Fruit fly (Drosophila melanogaster) whole organism, embryonic: ENCODE results near the gene CSN3.
A peak's percentile ranks its signal among the peaks of the same experiment; 100 is the strongest.

Experiments
- ATbp ChIP-seq: fragments of 200-800 bp; sonication (Bioruptor generic); optimal IDR thresholded peaks from 2 replicates; lab custom pipeline; 2017; ENCODE audit warnings: missing biosample characterization, mild to moderate bottlenecking, missing genetic modification characterization, missing genetic modification reagents
- Adf1 ChIP-seq: fragments of 200-800 bp; sonication (Bioruptor generic); IDR thresholded peaks from 2 replicates; pipeline ENCODE4 v1.3.6; 2022; ENCODE audit warnings: missing biosample characterization, missing genetic modification characterization
- CG10267 ChIP-seq: fragments of 200-800 bp; sonication (Bioruptor generic); optimal IDR thresholded peaks from 2 replicates; lab custom pipeline; 2018; ENCODE audit warnings: missing biosample characterization, mild to moderate bottlenecking, missing genetic modification characterization, moderate library complexity
- CG10462 ChIP-seq: fragments of 200-800 bp; sonication (Bioruptor generic); optimal IDR thresholded peaks from 2 replicates; lab custom pipeline; 2016; ENCODE audit warnings: missing biosample characterization, missing genetic modification characterization
- CG10543 ChIP-seq: fragments of 200-800 bp; sonication (Bioruptor generic); optimal IDR thresholded peaks from 3 replicates; lab custom pipeline; 2017; ENCODE audit warnings: missing biosample characterization, mild to moderate bottlenecking, missing genetic modification characterization, moderate library complexity
- CG11093 ChIP-seq: fragments of 200-800 bp; sonication (Bioruptor generic); IDR thresholded peaks from 3 replicates; pipeline ENCODE4 v1.3.6; 2022; ENCODE audit warnings: missing biosample characterization, missing genetic modification characterization
- CG12659 ChIP-seq: fragments of 200-800 bp; sonication (Bioruptor generic); optimal IDR thresholded peaks from 3 replicates; lab custom pipeline; 2017; ENCODE audit warnings: mild to moderate bottlenecking, missing biosample characterization, missing genetic modification reagents, missing genetic modification characterization
- CG16779 ChIP-seq: fragments of 200-800 bp; sonication (Bioruptor generic); IDR thresholded peaks from 2 replicates; pipeline ENCODE4 v1.3.6; 2022; ENCODE audit warnings: missing biosample characterization, missing genetic modification characterization
- CG17612 ChIP-seq: fragments of 200-800 bp; sonication (Bioruptor generic); IDR thresholded peaks from 2 replicates; pipeline ENCODE4 v1.3.6; 2022; ENCODE audit warnings: missing biosample characterization, missing genetic modification characterization
- CG18476 ChIP-seq: fragments of 200-800 bp; sonication (Bioruptor generic); optimal IDR thresholded peaks from 2 replicates; lab custom pipeline; 2016; ENCODE audit warnings: missing biosample characterization, mild to moderate bottlenecking, missing genetic modification characterization
- CG2120 ChIP-seq: fragments of 200-800 bp; sonication (Bioruptor generic); optimal IDR thresholded peaks from 3 replicates; lab custom pipeline; 2016; ENCODE audit warnings: missing biosample characterization, missing genetic modification characterization
- CG31441 ChIP-seq: fragments of 200-800 bp; sonication (Bioruptor generic); IDR thresholded peaks from 2 replicates; pipeline ENCODE4 v1.3.6; 2022; ENCODE audit warnings: missing biosample characterization, missing genetic modification characterization
- CG33557 ChIP-seq: fragments of 200-800 bp; sonication (Bioruptor generic); optimal IDR thresholded peaks from 2 replicates; lab custom pipeline; 2019; ENCODE audit warnings: missing biosample characterization, mild to moderate bottlenecking, missing genetic modification characterization, moderate library complexity
- CG3838 ChIP-seq: fragments of 200-800 bp; sonication (Bioruptor generic); optimal IDR thresholded peaks from 3 replicates; lab custom pipeline; 2016; ENCODE audit warnings: missing biosample characterization, missing genetic modification characterization
- CG43689 ChIP-seq: fragments of 200-800 bp; sonication (Bioruptor generic); IDR thresholded peaks from 2 replicates; pipeline ENCODE4 v1.3.6; 2022; ENCODE audit warnings: missing biosample characterization, missing genetic modification characterization
- CG6654 ChIP-seq: fragments of 200-800 bp; sonication (Bioruptor generic); optimal IDR thresholded peaks from 2 replicates; lab custom pipeline; 2017; ENCODE audit warnings: missing biosample characterization, mild to moderate bottlenecking, missing genetic modification characterization
- CG7271 ChIP-seq: fragments of 200-800 bp; sonication (Bioruptor generic); optimal IDR thresholded peaks from 2 replicates; lab custom pipeline; 2018; ENCODE audit warnings: missing biosample characterization, mild to moderate bottlenecking, missing genetic modification characterization, moderate library complexity
- CG9437 ChIP-seq: fragments of 200-800 bp; sonication (Bioruptor generic); optimal IDR thresholded peaks from 2 replicates; lab custom pipeline; 2018; ENCODE audit warnings: missing biosample characterization, mild to moderate bottlenecking, missing genetic modification characterization
- Dip3 ChIP-seq: fragments of 200-800 bp; sonication (Bioruptor generic); optimal IDR thresholded peaks from 3 replicates; lab custom pipeline; 2016; ENCODE audit warnings: missing biosample characterization, missing genetic modification characterization
- Fer1 ChIP-seq: fragments of 200-800 bp; sonication (Bioruptor generic); optimal IDR thresholded peaks from 2 replicates; lab custom pipeline; 2017; ENCODE audit warnings: missing biosample characterization, mild to moderate bottlenecking, missing genetic modification characterization
- Hey ChIP-seq: fragments of 200-800 bp; sonication (Bioruptor generic); optimal IDR thresholded peaks from 3 replicates; lab custom pipeline; 2018; ENCODE audit warnings: missing biosample characterization, mild to moderate bottlenecking, missing genetic modification characterization
- Lim3 ChIP-seq: fragments of 200-800 bp; sonication (Bioruptor generic); IDR thresholded peaks from 2 replicates; pipeline ENCODE4 v1.3.6; 2022; ENCODE audit warnings: missing biosample characterization, missing genetic modification characterization
- NFAT ChIP-seq: fragments of 200-800 bp; sonication (Bioruptor generic); IDR thresholded peaks from 2 replicates; pipeline ENCODE4 v1.3.6; 2022; ENCODE audit warnings: missing biosample characterization, missing genetic modification characterization
- NK7.1 ChIP-seq: fragments of 200-800 bp; sonication (Bioruptor generic); optimal IDR thresholded peaks from 3 replicates; lab custom pipeline; 2016; ENCODE audit warnings: missing biosample characterization, missing genetic modification characterization
- Pdp1 ChIP-seq, 2 experiments: fragments of 200-800 bp; sonication (Bioruptor generic); optimal IDR thresholded peaks; 3 replicates each; lab custom pipeline; 2016; ENCODE audit warnings: missing biosample characterization in 2 of 2, missing genetic modification characterization in 2 of 2, mild to moderate bottlenecking in 1 of 2, moderate library complexity in 1 of 2
- Six4 ChIP-seq: fragments of 200-800 bp; sonication (Bioruptor generic); optimal IDR thresholded peaks from 2 replicates; lab custom pipeline; 2016; ENCODE audit warnings: missing biosample characterization, missing genetic modification characterization
- Taf1 ChIP-seq: fragments of 200-800 bp; sonication (Bioruptor generic); IDR thresholded peaks from 2 replicates; pipeline ENCODE4 v1.3.6; 2022; ENCODE audit warnings: missing biosample characterization, missing genetic modification characterization
- Trl ChIP-seq, 3 experiments: fragments of >200 bp in 2 of 3; fragments of 200-800 bp in 1 of 3; sonication (Bioruptor generic) in 1 of 3; optimal IDR thresholded peaks; 2 replicates in 1 of 3; 3 replicates in 2 of 3; lab custom pipeline; 2016 to 2017; ENCODE audit warnings: missing biosample characterization in 1 of 3, missing genetic modification characterization in 1 of 3
- Vsx1 ChIP-seq: fragments of 200-800 bp; sonication (Bioruptor generic); optimal IDR thresholded peaks from 2 replicates; lab custom pipeline; 2017; ENCODE audit warnings: missing biosample characterization, mild to moderate bottlenecking, missing genetic modification characterization, missing genetic modification reagents
- bab2 ChIP-seq: fragments of 200-800 bp; sonication (Bioruptor generic); optimal IDR thresholded peaks from 2 replicates; lab custom pipeline; 2016; ENCODE audit warnings: missing biosample characterization, missing genetic modification characterization
- bbx ChIP-seq: fragments of 200-800 bp; sonication (Bioruptor generic); IDR thresholded peaks from 2 replicates; pipeline ENCODE4 v1.3.6; 2022; ENCODE audit warnings: missing biosample characterization, missing genetic modification characterization; ENCODE audit not compliant: partially characterized antibody
- bigmax ChIP-seq: fragments of 200-800 bp; sonication (Bioruptor generic); optimal IDR thresholded peaks from 2 replicates; lab custom pipeline; 2018; ENCODE audit warnings: missing biosample characterization, mild to moderate bottlenecking, missing genetic modification characterization
- dmrt99B ChIP-seq: fragments of 200-800 bp; sonication (Bioruptor generic); optimal IDR thresholded peaks from 2 replicates; lab custom pipeline; 2018; ENCODE audit warnings: missing biosample characterization, mild to moderate bottlenecking, missing genetic modification characterization, moderate library complexity
- fd96Cb ChIP-seq: fragments of 200-800 bp; sonication (Bioruptor generic); optimal IDR thresholded peaks from 2 replicates; lab custom pipeline; 2018; ENCODE audit warnings: missing biosample characterization, mild to moderate bottlenecking, missing genetic modification characterization, moderate library complexity
- ftz-f1 ChIP-seq: fragments of 200-800 bp; sonication (Bioruptor generic); optimal IDR thresholded peaks from 2 replicates; lab custom pipeline; 2016; ENCODE audit warnings: missing biosample characterization, missing genetic modification characterization
- gfzf ChIP-seq: fragments of 200-800 bp; sonication (Bioruptor generic); optimal IDR thresholded peaks from 2 replicates; lab custom pipeline; 2016; ENCODE audit warnings: missing biosample characterization, mild to moderate bottlenecking, missing genetic modification characterization, moderate library complexity
- ham ChIP-seq: fragments of 200-800 bp; sonication (Bioruptor generic); IDR thresholded peaks from 2 replicates; pipeline ENCODE4 v1.3.6; 2022; ENCODE audit warnings: missing biosample characterization, missing genetic modification characterization
- insv ChIP-seq, 2 experiments: fragments of 200-800 bp; sonication (Bioruptor generic); optimal IDR thresholded peaks; 3 replicates each; lab custom pipeline; 2016 to 2018; ENCODE audit warnings: missing biosample characterization in 2 of 2, missing genetic modification characterization in 2 of 2
- jigr1 ChIP-seq: fragments of 200-800 bp; sonication (Bioruptor generic); IDR thresholded peaks from 3 replicates; pipeline ENCODE4 v1.3.6; 2022; ENCODE audit warnings: missing biosample characterization, missing genetic modification characterization
- kay ChIP-seq: fragments of 200-800 bp; sonication (Bioruptor generic); optimal IDR thresholded peaks from 2 replicates; lab custom pipeline; 2016; ENCODE audit warnings: missing biosample characterization, missing genetic modification characterization
- knrl ChIP-seq: fragments of 200-800 bp; sonication (Bioruptor generic); IDR thresholded peaks from 3 replicates; pipeline ENCODE4 v1.3.6; 2022; ENCODE audit warnings: missing biosample characterization, missing genetic modification characterization; ENCODE audit not compliant: partially characterized antibody
- lab ChIP-seq: fragments of 200-800 bp; sonication (Bioruptor generic); optimal IDR thresholded peaks from 3 replicates; lab custom pipeline; 2017; ENCODE audit warnings: missing biosample characterization, missing genetic modification characterization, mild to moderate bottlenecking, moderate library complexity, missing genetic modification reagents
- sd ChIP-seq: fragments of 200-800 bp; sonication (Bioruptor generic); optimal IDR thresholded peaks from 3 replicates; lab custom pipeline; 2018; ENCODE audit warnings: missing biosample characterization, mild to moderate bottlenecking, missing genetic modification characterization, moderate library complexity
- slp2 ChIP-seq: fragments of 200-800 bp; sonication (Bioruptor generic); optimal IDR thresholded peaks from 2 replicates; lab custom pipeline; 2016; ENCODE audit warnings: missing biosample characterization, missing genetic modification characterization
- tin ChIP-seq: fragments of 200-800 bp; sonication (Bioruptor generic); optimal IDR thresholded peaks from 3 replicates; lab custom pipeline; 2016; ENCODE audit warnings: missing biosample characterization, missing genetic modification characterization
- trh ChIP-seq: fragments of 200-800 bp; sonication (Bioruptor generic); optimal IDR thresholded peaks from 2 replicates; lab custom pipeline; 2016; ENCODE audit warnings: missing biosample characterization, missing genetic modification characterization
- vfl ChIP-seq: fragments of 200-800 bp; sonication (Bioruptor generic); optimal IDR thresholded peaks from 2 replicates; lab custom pipeline; 2016; ENCODE audit warnings: missing biosample characterization, missing genetic modification characterization
- z ChIP-seq: fragments of 200-800 bp; sonication (Bioruptor generic); IDR thresholded peaks from 3 replicates; pipeline ENCODE4 v1.3.6; 2022; ENCODE audit warnings: missing biosample characterization, missing genetic modification characterization
- zfh2 ChIP-seq: fragments of 200-800 bp; sonication (Bioruptor generic); optimal IDR thresholded peaks from 2 replicates; lab custom pipeline; 2016; ENCODE audit warnings: missing biosample characterization, missing genetic modification characterization

CSN3 gene

dm6 chr3L:20837040-20837830 lies 4.1 kb downstream of the CSN3 start, which contains the start of gene CG13255 (continued):
- TF ChIP-seq NFAT (GFP tag; lab: Robert Waterston, UW): peak; percentile 42; the same call in 1 of the 2 replicates
- peak; percentile 4 for TF ChIP-seq CG10267 (tag; lab: Kevin White, UChicago)
- no peak for TF ChIP-seq ham (GFP tag; lab: Robert Waterston, UW)
- no peak for TF ChIP-seq insv (GFP tag; optimal IDR thresholded peaks at IDR 0.05; lab: Kevin White, UChicago)
- TF ChIP-seq tin (GFP tag; lab: Kevin White, UChicago): no peak
- TF ChIP-seq vfl (GFP tag; lab: Kevin White, UChicago): peak; percentile 14
- no peak for TF ChIP-seq bigmax (GFP tag; lab: Kevin White, UChicago)
- no peak for TF ChIP-seq CG11093 (GFP tag; lab: Robert Waterston, UW)
- no peak for TF ChIP-seq Lim3 (GFP tag; lab: Robert Waterston, UW)
- TF ChIP-seq Adf1: peak; percentile 10; the same call in 1 of the 2 replicates
- TF ChIP-seq z (GFP tag; lab: Robert Waterston, UW): no peak
- no peak for TF ChIP-seq Trl (optimal IDR thresholded peaks at IDR 0.05; lab: Kevin White, UChicago)
- TF ChIP-seq Trl (GFP tag; optimal IDR thresholded peaks at IDR 0.05; lab: Kevin White, UChicago): peak; percentile 24
- peak; percentile 82 for TF ChIP-seq CG2120 (GFP tag; lab: Kevin White, UChicago)
- peak; percentile 9 for TF ChIP-seq NK7.1 (GFP tag; lab: Kevin White, UChicago)
- peak; percentile 21; the same call in 1 of the 2 replicates for TF ChIP-seq CG31441 (GFP tag; lab: Robert Waterston, UW)
- TF ChIP-seq fd96Cb (tag; lab: Kevin White, UChicago): peak; percentile 2
- TF ChIP-seq kay: no peak
- TF ChIP-seq CG17612 (GFP tag; lab: Robert Waterston, UW): no peak
- no peak for TF ChIP-seq CG10462
- TF ChIP-seq CG18476 (GFP tag; lab: Kevin White, UChicago): no peak
- TF ChIP-seq trh (GFP tag; lab: Kevin White, UChicago): no peak
- TF ChIP-seq CG43689 (GFP tag; lab: Robert Waterston, UW): no peak
- no peak for TF ChIP-seq knrl (GFP tag; lab: Robert Waterston, UW)
- TF ChIP-seq slp2 (GFP tag; lab: Kevin White, UChicago): peak; percentile 14
- TF ChIP-seq lab (GFP tag; lab: Kevin White, UChicago): peak; percentile 52
- TF ChIP-seq CG7271: no peak
- TF ChIP-seq CG10543 (GFP tag; lab: Kevin White, UChicago): peak; percentile 48
- no peak for TF ChIP-seq jigr1
- peak; percentile 7 for TF ChIP-seq ATbp (GFP tag; lab: Kevin White, UChicago)
- peak; percentile 18 to 32 for TF ChIP-seq Pdp1 (GFP tag; optimal IDR thresholded peaks at IDR 0.05; lab: Kevin White, UChicago)
- TF ChIP-seq zfh2 (GFP tag; lab: Kevin White, UChicago): peak; percentile 64
- peak; percentile 74 for TF ChIP-seq Vsx1 (GFP tag; lab: Kevin White, UChicago)
- TF ChIP-seq Fer1 (GFP tag; lab: Kevin White, UChicago): peak; percentile 48
- TF ChIP-seq sd (tag; lab: Kevin White, UChicago): peak; percentile 11
- peak; percentile 55 for TF ChIP-seq CG12659 (GFP tag; lab: Kevin White, UChicago)
- TF ChIP-seq Dip3: peak; percentile 57
- TF ChIP-seq CG6654: peak; percentile 18
- no peak for TF ChIP-seq Taf1 (GFP tag; lab: Robert Waterston, UW)
- no peak for TF ChIP-seq Six4
- TF ChIP-seq CG3838 (GFP tag; lab: Kevin White, UChicago): no peak
- TF ChIP-seq ftz-f1: no peak
- no peak for TF ChIP-seq CG33557
- TF ChIP-seq bab2 (GFP tag; lab: Kevin White, UChicago): peak; percentile 16
- TF ChIP-seq dmrt99B (tag; lab: Kevin White, UChicago): peak; percentile 58
- TF ChIP-seq gfzf: no peak
- TF ChIP-seq CG16779 (GFP tag; lab: Robert Waterston, UW): no peak
- no peak for TF ChIP-seq bbx (GFP tag; lab: Robert Waterston, UW)
- TF ChIP-seq Hey: no peak
- peak; percentile 23 for TF ChIP-seq CG9437 (GFP tag; lab: Kevin White, UChicago)
